Worm (Caenorhabditis elegans): ENCODE data around the gene zipt-7.2.

Gene zipt-7.2

DNA sequence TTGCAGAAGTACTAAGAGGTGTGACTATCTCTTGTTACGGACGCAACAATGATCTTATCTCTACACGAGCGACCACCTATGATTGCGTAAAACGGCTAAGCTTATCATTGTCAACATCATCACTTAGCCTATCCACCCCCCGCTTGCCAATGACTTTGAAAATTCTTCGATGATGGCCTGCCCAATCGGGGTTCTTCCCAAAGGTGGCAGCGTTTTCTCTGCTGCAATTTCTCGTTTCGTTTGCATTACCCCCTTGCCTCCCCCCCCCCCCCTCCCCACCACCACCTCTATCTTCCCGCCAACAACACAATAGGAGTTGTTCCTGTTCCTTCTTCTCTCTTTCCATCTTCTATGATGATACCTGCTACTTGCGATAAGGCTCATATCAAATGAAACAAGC lies 20.5 kb downstream of the zipt-7.2 start:
- TF ChIP-seq nhr-179 (tag; optimal IDR thresholded peaks at IDR 0.05) (no peak), ets-4 (GFP tag; optimal IDR thresholded peaks at IDR 0.05) (no peak), zfh-2 (GFP tag; conservative IDR thresholded peaks at IDR 0.05) (peak; percentile 51; the same call in 1 of the 2 replicates), tbp1 (GFP tag; optimal IDR thresholded peaks at IDR 0.05) (no peak), F37B4.10 (GFP tag; IDR thresholded peaks at IDR 0.05) (no peak), egrh-3 (GFP tag; IDR thresholded peaks at IDR 0.05) (peak; percentile 19; the same call in 1 of the 2 replicates), die-1 (tag; optimal IDR thresholded peaks at IDR 0.05) (no peak), B0261.1 (tag; optimal IDR thresholded peaks at IDR 0.05) (no peak), hmg-1.2 (GFP tag; IDR thresholded peaks at IDR 0.05) (0 out of 2 replicates have a peak, but pooled peaks have one; percentile 7), ceh-58 (GFP tag; IDR thresholded peaks at IDR 0.05) (no peak), lir-1 (GFP tag; conservative IDR thresholded peaks at IDR 0.05) (no peak), hrde-1 (tag; optimal IDR thresholded peaks at IDR 0.05; ENCODE audit: borderline replicate concordance) (no peak), bed-1 (GFP tag; IDR thresholded peaks at IDR 0.05) (no peak), aptf-3 (GFP tag; IDR thresholded peaks at IDR 0.05) (no peak), F57A8.1 (GFP tag; optimal IDR thresholded peaks at IDR 0.05) (no peak), akir-1 (GFP tag; optimal IDR thresholded peaks at IDR 0.05) (no peak), Y56A3A.18 (GFP tag; IDR thresholded peaks at IDR 0.05) (no peak), ceh-40 (GFP tag; IDR thresholded peaks at IDR 0.05) (no peak), fkh-3 (tag; optimal IDR thresholded peaks at IDR 0.05) (no peak), ztf-25 (GFP tag; IDR thresholded peaks at IDR 0.05) (no peak), tbx-9 (tag; optimal IDR thresholded peaks at IDR 0.05; ENCODE audit: borderline replicate concordance) (no peak), K12H6.12 (tag; optimal IDR thresholded peaks at IDR 0.05) (no peak), ceh-91 (GFP tag; IDR thresholded peaks at IDR 0.05) (no peak), Y67H2A.10 (GFP tag; conservative IDR thresholded peaks at IDR 0.05) (no peak), ztf-3 (GFP tag; optimal IDR thresholded peaks at IDR 0.05) (no peak), attf-6 (GFP tag; IDR thresholded peaks at IDR 0.05) (no peak)

DNA sequence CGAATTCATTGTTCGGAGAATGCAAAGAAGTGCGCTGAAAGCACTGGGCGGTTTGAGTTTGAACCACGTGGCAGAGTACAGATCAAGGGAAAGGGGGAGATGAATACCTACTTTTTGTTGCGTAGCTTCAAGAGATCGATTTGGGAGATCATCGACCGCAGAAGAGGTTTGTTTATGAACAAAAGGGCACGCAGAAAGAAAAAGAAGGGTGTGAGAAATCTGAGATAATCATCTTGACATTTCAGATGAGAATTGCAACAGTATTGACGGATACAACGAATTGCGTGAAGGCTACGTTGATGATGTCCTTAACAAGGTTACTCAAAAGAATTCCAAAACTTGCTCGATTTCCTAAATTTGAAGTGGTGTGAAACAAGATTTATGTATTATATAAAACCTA lies 22.4 kb downstream of the zipt-7.2 start:
- TF ChIP-seq attf-3 (GFP tag; conservative IDR thresholded peaks at IDR 0.05) (no peak), madf-3 (GFP tag; IDR thresholded peaks at IDR 0.05) (no peak), aptf-3 (GFP tag; IDR thresholded peaks at IDR 0.05) (no peak), egl-18 (GFP tag; IDR thresholded peaks at IDR 0.05) (no peak), C17E4.6 (GFP tag; IDR thresholded peaks at IDR 0.05) (no peak), egl-44 (GFP tag; IDR thresholded peaks at IDR 0.05) (no peak), repo-1 (tag; optimal IDR thresholded peaks at IDR 0.05) (no peak), chd-7 (tag; optimal IDR thresholded peaks at IDR 0.05) (no peak), dpl-1 (GFP tag; optimal IDR thresholded peaks at IDR 0.05) (no peak)

DNA sequence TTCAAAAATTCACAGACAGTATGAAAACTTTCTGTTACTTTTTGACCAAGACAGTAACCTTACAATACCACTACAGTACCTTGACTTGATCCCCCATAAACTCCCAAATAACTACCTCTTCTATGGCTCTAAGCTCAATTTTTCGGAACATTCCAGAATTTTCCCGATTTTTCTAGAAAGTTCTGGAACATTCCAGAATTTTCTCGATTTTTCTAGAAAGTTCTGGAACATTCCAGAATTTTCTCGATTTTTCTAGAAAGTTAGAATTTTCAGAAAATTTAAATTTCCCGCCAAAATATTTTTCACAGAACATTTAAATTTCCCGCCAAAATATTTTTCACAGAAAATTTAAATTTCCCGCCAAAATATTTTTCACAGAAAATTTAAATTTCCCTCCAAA lies 25.7 kb downstream of the zipt-7.2 start:
- TF ChIP-seq hsf-1 (GFP tag; IDR thresholded peaks at IDR 0.05) = peak; percentile 91

DNA sequence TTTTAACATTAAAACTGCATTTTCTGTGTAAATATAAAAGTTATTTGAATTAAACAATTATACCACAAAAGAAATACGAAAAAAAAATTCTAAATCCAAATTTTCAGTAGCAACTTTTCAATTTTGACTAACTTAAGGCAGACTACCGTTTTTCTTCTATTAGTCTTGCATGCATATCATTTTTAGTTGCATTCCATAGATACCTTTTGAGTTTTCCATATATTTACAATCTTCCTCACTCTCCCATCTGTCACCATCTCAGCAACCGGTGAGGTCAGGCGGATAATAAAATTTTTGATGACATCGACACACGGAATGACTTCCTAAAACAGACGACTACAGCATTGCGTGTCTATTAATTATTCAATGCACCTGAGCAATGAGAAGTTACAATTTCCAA lies 29.0 kb downstream of the zipt-7.2 start, which contains the start of gene gcy-36:
TSS of gene gcy-36 (plus strand) at position 301 of the 400 bp plus-strand sequence.
- TF ChIP-seq sptf-2 (GFP tag; optimal IDR thresholded peaks at IDR 0.05) = no peak
- no peak for TF ChIP-seq efl-1 (GFP tag; optimal IDR thresholded peaks at IDR 0.05)
- TF ChIP-seq snpc-3.4 (tag; optimal IDR thresholded peaks at IDR 0.05) = no peak
- no peak for TF ChIP-seq bed-1 (GFP tag; IDR thresholded peaks at IDR 0.05)
- TF ChIP-seq tbx-9 (tag; optimal IDR thresholded peaks at IDR 0.05; ENCODE audit: borderline replicate concordance) = no peak
- TF ChIP-seq F55B11.4 (tag; optimal IDR thresholded peaks at IDR 0.05; ENCODE audit: borderline replicate concordance, insufficient read depth) = no peak
- no peak for TF ChIP-seq ztf-26 (tag; optimal IDR thresholded peaks at IDR 0.05)
- no peak for TF ChIP-seq ceh-79 (tag; optimal IDR thresholded peaks at IDR 0.05)
- no peak for TF ChIP-seq sea-2 (GFP tag; IDR thresholded peaks at IDR 0.05)
